Worm (Caenorhabditis elegans) whole organism, mixed stage, embryonic: ENCODE results near the gene C08E3.14.

Experiments used
- M03D4.4 ChIP-seq: sonication (generic microtip); optimal IDR thresholded peaks from 2 replicates; lab custom pipeline; 2017; ENCODE audit warnings: mild to moderate bottlenecking, missing genetic modification characterization, missing compliant biosample characterization
- bed-3 ChIP-seq: fragments of 200-800 bp; sonication (Bioruptor generic); optimal IDR thresholded peaks from 3 replicates; lab custom pipeline; 2018; ENCODE audit warnings: mild to moderate bottlenecking, missing genetic modification characterization, moderate library complexity, missing compliant biosample characterization
- blmp-1 ChIP-seq: fragments of 150-350 bp; optimal IDR thresholded peaks from 2 replicates; lab custom pipeline; 2014; ENCODE audit warnings: missing biosample characterization, missing genetic modification characterization
- ceh-39 ChIP-seq: fragments of 150-350 bp; optimal IDR thresholded peaks from 2 replicates; lab custom pipeline; 2014; ENCODE audit warnings: missing biosample characterization, missing genetic modification characterization
- ceh-43 ChIP-seq: fragments of 200-800 bp; sonication (Bioruptor generic); optimal IDR thresholded peaks from 2 replicates; lab custom pipeline; 2018; ENCODE audit warnings: mild to moderate bottlenecking, missing genetic modification characterization, moderate library complexity, missing compliant biosample characterization
- ceh-83 ChIP-seq: fragments of 200-800 bp; sonication (Bioruptor generic); optimal IDR thresholded peaks from 2 replicates; lab custom pipeline; 2018; ENCODE audit warnings: mild to moderate bottlenecking, missing genetic modification characterization, missing compliant biosample characterization
- ces-1 ChIP-seq: fragments of 150-350 bp; optimal IDR thresholded peaks from 2 replicates; lab custom pipeline; 2014; ENCODE audit warnings: missing biosample characterization, missing genetic modification reagents, missing genetic modification characterization
- cnd-1 ChIP-seq: fragments of 200-800 bp; sonication (Bioruptor generic); optimal IDR thresholded peaks from 2 replicates; lab custom pipeline; 2018; ENCODE audit warnings: mild to moderate bottlenecking, missing genetic modification characterization, missing compliant biosample characterization
- drap-1 ChIP-seq: fragments of 200-800 bp; sonication (Bioruptor generic); optimal IDR thresholded peaks from 3 replicates; lab custom pipeline; 2018; ENCODE audit warnings: mild to moderate bottlenecking, missing genetic modification characterization, missing compliant biosample characterization
- elt-1 ChIP-seq: sonication (generic microtip); optimal IDR thresholded peaks from 2 replicates; lab custom pipeline; 2017; ENCODE audit warnings: missing genetic modification characterization, mild to moderate bottlenecking, missing compliant biosample characterization, antibody characterized with exemption, moderate library complexity, borderline replicate concordance; ENCODE audit not compliant: insufficient read depth
- elt-3 ChIP-seq: fragments of 150-350 bp; optimal IDR thresholded peaks from 2 replicates; lab custom pipeline; 2014; ENCODE audit warnings: missing biosample characterization, missing genetic modification characterization
- flh-1 ChIP-seq: fragments of 200-800 bp; sonication (Bioruptor generic); optimal IDR thresholded peaks from 2 replicates; lab custom pipeline; 2018; ENCODE audit warnings: mild to moderate bottlenecking, missing genetic modification characterization, moderate library complexity, missing compliant biosample characterization
- hlh-1 ChIP-seq: fragments of 150-350 bp; optimal IDR thresholded peaks from 2 replicates; lab custom pipeline; 2014; ENCODE audit warnings: missing biosample characterization, missing genetic modification reagents, missing genetic modification characterization
- lin-13 ChIP-seq: fragments of 150-350 bp; optimal IDR thresholded peaks from 2 replicates; lab custom pipeline; 2014; ENCODE audit warnings: missing biosample characterization, missing genetic modification characterization
- lin-32 ChIP-seq: fragments of 200-800 bp; sonication (Bioruptor generic); optimal IDR thresholded peaks from 2 replicates; lab custom pipeline; 2018; ENCODE audit warnings: mild to moderate bottlenecking, missing genetic modification characterization, missing compliant biosample characterization
- lsy-2 ChIP-seq: fragments of 150-350 bp; optimal IDR thresholded peaks from 2 replicates; lab custom pipeline; 2014; ENCODE audit warnings: missing biosample characterization, missing genetic modification characterization
- mab-5 ChIP-seq: fragments of 150-350 bp; optimal IDR thresholded peaks from 2 replicates; lab custom pipeline; 2014; ENCODE audit warnings: missing biosample characterization, missing genetic modification characterization
- mep-1 ChIP-seq: fragments of 150-350 bp; optimal IDR thresholded peaks from 2 replicates; lab custom pipeline; 2017; ENCODE audit warnings: missing biosample characterization, missing genetic modification reagents, missing genetic modification characterization, inconsistent platforms
- mls-2 ChIP-seq: sonication (generic microtip); optimal IDR thresholded peaks from 2 replicates; lab custom pipeline; 2016; ENCODE audit warnings: mild to moderate bottlenecking, missing genetic modification characterization, moderate library complexity, missing compliant biosample characterization
- nhr-12 ChIP-seq: fragments of 150-350 bp; optimal IDR thresholded peaks from 2 replicates; lab custom pipeline; 2014; ENCODE audit warnings: missing biosample characterization, missing genetic modification characterization
- nhr-237 ChIP-seq: fragments of 150-350 bp; optimal IDR thresholded peaks from 2 replicates; lab custom pipeline; 2014; ENCODE audit warnings: missing biosample characterization, missing genetic modification characterization
- nhr-28 ChIP-seq: fragments of 150-350 bp; optimal IDR thresholded peaks from 2 replicates; lab custom pipeline; 2014; ENCODE audit warnings: missing biosample characterization, missing genetic modification characterization
- nhr-76 ChIP-seq: sonication (generic microtip); optimal IDR thresholded peaks from 2 replicates; lab custom pipeline; 2017; ENCODE audit warnings: missing biosample characterization, missing genetic modification characterization
- pha-4 ChIP-seq: fragments of 150-350 bp; optimal IDR thresholded peaks from 2 replicates; lab custom pipeline; 2018; ENCODE audit warnings: missing biosample characterization, missing genetic modification reagents, missing genetic modification characterization
- sem-2 ChIP-seq: fragments of 200-800 bp; sonication (Bioruptor generic); optimal IDR thresholded peaks from 2 replicates; lab custom pipeline; 2018; ENCODE audit warnings: mild to moderate bottlenecking, missing genetic modification characterization, missing compliant biosample characterization
- sptf-1 ChIP-seq: sonication (generic microtip); optimal IDR thresholded peaks from 2 replicates; lab custom pipeline; 2017; ENCODE audit warnings: mild to moderate bottlenecking, missing genetic modification characterization, moderate library complexity, missing compliant biosample characterization
- tbx-8 ChIP-seq: fragments of 200-800 bp; sonication (Bioruptor generic); optimal IDR thresholded peaks from 2 replicates; lab custom pipeline; 2018; ENCODE audit warnings: mild to moderate bottlenecking, missing genetic modification characterization, moderate library complexity, missing compliant biosample characterization
- unc-39 ChIP-seq: fragments of 150-350 bp; optimal IDR thresholded peaks from 2 replicates; lab custom pipeline; 2014; ENCODE audit warnings: missing biosample characterization, missing genetic modification characterization
- zip-8 ChIP-seq: fragments of 150-350 bp; optimal IDR thresholded peaks from 2 replicates; lab custom pipeline; 2014; ENCODE audit warnings: missing biosample characterization, missing genetic modification characterization
- ztf-11 ChIP-seq: fragments of 150-350 bp; optimal IDR thresholded peaks from 2 replicates; lab custom pipeline; 2014; ENCODE audit warnings: missing biosample characterization, missing genetic modification characterization

C08E3.14 gene

DNA sequence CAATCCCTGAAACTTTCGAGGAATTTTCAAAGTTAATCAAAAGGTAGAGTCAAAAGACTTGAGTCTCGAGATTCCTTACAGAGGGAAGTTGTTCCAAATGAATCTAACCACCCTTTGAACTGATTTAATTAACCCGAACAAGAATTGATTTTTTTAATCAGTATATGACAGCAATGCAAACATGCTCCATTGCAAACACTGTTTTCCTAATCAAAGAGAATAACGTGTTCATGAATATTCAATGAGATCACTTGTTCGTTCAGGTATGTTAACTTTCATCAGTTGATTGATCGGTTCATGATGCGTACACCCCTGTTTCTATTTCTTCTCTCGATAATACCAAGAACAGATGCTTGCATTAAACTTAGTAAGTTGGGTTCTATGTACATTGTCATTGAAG is at the start of gene C08E3.14:
TSS of gene C08E3.14 (plus strand) at position 301 of the 400 bp plus-strand sequence.
- TF ChIP-seq ceh-83 (GFP tag; lab: Kevin White, UChicago) = no peak
- no peak for TF ChIP-seq drap-1 (GFP tag; lab: Kevin White, UChicago)
- no peak for TF ChIP-seq nhr-237 (tag; lab: Kevin White, UChicago)
- TF ChIP-seq ceh-43 = no peak
- TF ChIP-seq bed-3 = no peak
- TF ChIP-seq sem-2 (GFP tag; lab: Kevin White, UChicago) = no peak
- TF ChIP-seq ztf-11 (tag; lab: Kevin White, UChicago) = no peak

DNA sequence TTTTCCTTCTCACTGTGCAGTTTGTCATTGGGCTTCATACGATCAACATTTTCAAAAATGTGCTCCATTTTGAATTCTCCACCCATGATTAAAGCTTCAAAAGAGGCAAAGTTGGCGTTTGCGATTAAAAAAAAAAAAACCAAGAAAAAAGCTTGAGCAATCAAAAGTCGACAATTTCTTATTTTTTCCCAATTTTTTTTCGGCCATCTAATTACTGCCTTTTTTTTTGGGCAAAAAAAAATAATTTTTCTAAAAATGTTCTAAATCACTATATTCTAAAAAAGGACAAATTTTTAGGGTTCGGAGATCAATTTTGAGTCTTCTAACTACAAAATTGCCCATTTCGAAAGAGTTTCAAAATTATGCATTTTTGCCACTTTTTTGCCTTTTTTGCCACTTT is 49.7 kb upstream of the C08E3.14 start, which contains the start of gene K05F6.10:
TSS of gene K05F6.10 (minus strand) at position 101 of the 400 bp plus-strand sequence.
- TF ChIP-seq lin-32 (no peak), unc-39 (no peak), lsy-2 (tag; lab: Kevin White, UChicago) (no peak), mls-2 (tag; lab: Kevin White, UChicago) (no peak), nhr-28 (tag; lab: Kevin White, UChicago) (no peak), pha-4 (tag; lab: Kevin White, UChicago) (no peak), blmp-1 (tag; lab: Kevin White, UChicago) (no peak), M03D4.4 (tag; lab: Kevin White, UChicago) (no peak), cnd-1 (tag; lab: Kevin White, UChicago) (no peak), bed-3 (no peak), ceh-39 (tag; lab: Kevin White, UChicago) (no peak), elt-3 (tag; lab: Kevin White, UChicago) (no peak), nhr-76 (no peak), mep-1 (tag; lab: Kevin White, UChicago) (no peak), tbx-8 (GFP tag; lab: Kevin White, UChicago) (no peak), elt-1 (no peak), ces-1 (GFP tag; lab: Kevin White, UChicago) (no peak), drap-1 (GFP tag; lab: Kevin White, UChicago) (no peak)

DNA sequence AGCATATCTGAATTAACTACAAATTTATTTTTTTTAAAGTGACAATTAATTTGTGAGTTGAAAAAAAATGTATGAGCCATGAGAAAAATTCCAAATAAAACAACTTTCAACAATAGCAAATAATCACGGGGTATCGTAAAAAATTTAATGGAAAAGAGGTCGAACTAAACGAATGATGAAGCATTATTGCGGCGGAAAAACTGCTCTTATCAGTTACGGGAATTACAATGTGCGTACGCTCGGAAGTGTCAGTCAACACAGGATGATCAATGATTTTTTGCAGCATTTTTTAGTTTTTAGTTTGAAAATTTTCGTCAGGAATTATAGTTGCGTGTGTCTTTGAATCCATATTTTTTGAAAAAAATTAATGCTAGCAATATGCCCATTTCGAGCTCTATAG is 49.0 kb upstream of the C08E3.14 start:
- TF ChIP-seq elt-3 (tag; lab: Kevin White, UChicago) (no peak), nhr-28 (tag; lab: Kevin White, UChicago) (no peak), hlh-1 (tag; lab: Kevin White, UChicago) (no peak), mls-2 (tag; lab: Kevin White, UChicago) (no peak), nhr-12 (tag; lab: Kevin White, UChicago) (no peak), ztf-11 (tag; lab: Kevin White, UChicago) (no peak), lsy-2 (tag; lab: Kevin White, UChicago) (no peak), lin-32 (no peak), sptf-1 (tag; lab: Kevin White, UChicago) (no peak), blmp-1 (tag; lab: Kevin White, UChicago) (no peak), M03D4.4 (tag; lab: Kevin White, UChicago) (no peak), ceh-43 (no peak), cnd-1 (tag; lab: Kevin White, UChicago) (no peak), bed-3 (no peak), elt-1 (no peak), mep-1 (tag; lab: Kevin White, UChicago) (no peak), nhr-76 (no peak), mab-5 (tag; lab: Kevin White, UChicago) (no peak), pha-4 (tag; lab: Kevin White, UChicago) (no peak)
- TF ChIP-seq, all 35 proteins: peak for 0

DNA sequence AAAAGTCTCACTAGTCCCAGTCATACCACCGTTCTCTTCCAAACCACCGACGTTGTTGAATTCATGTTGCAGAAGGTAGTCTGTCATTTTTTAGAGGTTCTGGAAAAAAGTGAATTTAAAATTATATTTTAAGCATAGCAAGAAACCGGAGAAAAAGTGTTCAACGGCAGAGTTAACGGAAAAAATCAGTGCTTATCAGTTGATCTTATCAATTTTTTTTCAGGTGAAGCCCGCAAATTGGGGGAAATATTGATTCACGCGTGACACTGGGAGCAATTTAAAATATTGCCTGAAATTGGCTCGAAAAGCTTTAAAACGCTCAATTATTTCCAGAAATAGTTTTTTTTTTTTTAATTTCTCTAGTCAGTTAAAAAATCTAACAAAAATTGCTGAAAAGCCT is 45.9 kb upstream of the C08E3.14 start, which contains the start of gene math-38:
TSS of gene math-38 (minus strand) at position 101 of the 400 bp plus-strand sequence.
- TF ChIP-seq blmp-1 (tag; lab: Kevin White, UChicago) (no peak), flh-1 (no peak), ces-1 (GFP tag; lab: Kevin White, UChicago) (no peak), mab-5 (tag; lab: Kevin White, UChicago) (no peak), sem-2 (GFP tag; lab: Kevin White, UChicago) (no peak), nhr-12 (tag; lab: Kevin White, UChicago) (no peak), pha-4 (tag; lab: Kevin White, UChicago) (no peak), lin-32 (no peak), ceh-43 (no peak), M03D4.4 (tag; lab: Kevin White, UChicago) (no peak), nhr-76 (no peak), nhr-28 (tag; lab: Kevin White, UChicago) (no peak), nhr-237 (tag; lab: Kevin White, UChicago) (no peak), ceh-83 (GFP tag; lab: Kevin White, UChicago) (no peak)

DNA sequence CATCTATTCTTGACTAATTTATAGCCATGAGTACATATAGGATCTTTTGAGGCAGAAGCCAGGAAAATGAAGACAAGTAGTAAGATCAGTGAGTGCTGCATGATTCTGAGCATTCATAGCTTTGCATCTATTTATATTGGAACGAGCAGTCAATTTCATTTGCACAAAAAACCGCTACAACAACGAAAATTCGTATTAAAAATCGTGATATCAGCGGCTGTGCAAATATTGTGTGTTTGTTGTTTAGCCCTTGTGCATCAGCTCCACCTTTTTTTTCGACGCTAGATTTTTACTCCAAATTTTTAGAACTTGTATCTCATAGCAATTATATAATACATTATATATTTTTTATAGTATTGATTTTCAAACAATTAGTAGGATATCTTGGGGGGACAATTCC is 41.6 kb upstream of the C08E3.14 start, which contains the start of gene clec-21:
TSS of gene clec-21 (minus strand) at position 101 of the 400 bp plus-strand sequence.
- TF ChIP-seq lsy-2 (tag; lab: Kevin White, UChicago) (no peak), elt-3 (tag; lab: Kevin White, UChicago) (no peak), lin-13 (tag; lab: Kevin White, UChicago) (no peak), elt-1 (no peak), ceh-43 (no peak), ztf-11 (tag; lab: Kevin White, UChicago) (no peak), lin-32 (no peak), ceh-83 (GFP tag; lab: Kevin White, UChicago) (no peak), blmp-1 (tag; lab: Kevin White, UChicago) (no peak), zip-8 (no peak), tbx-8 (GFP tag; lab: Kevin White, UChicago) (no peak), nhr-12 (tag; lab: Kevin White, UChicago) (no peak), cnd-1 (tag; lab: Kevin White, UChicago) (no peak), M03D4.4 (tag; lab: Kevin White, UChicago) (no peak), unc-39 (no peak), nhr-237 (tag; lab: Kevin White, UChicago) (no peak)
